Fruit fly (Drosophila melanogaster): ENCODE results near the gene CG9286.

dm6 chr3R:13771195-13771594 is 9.6 kb upstream of the CG9286 start, which contains the start of gene CG9297:
- no peak for TF ChIP-seq dac (GFP tag; optimal IDR thresholded peaks at IDR 0.05)
- no peak for TF ChIP-seq CG10631 (GFP tag; optimal IDR thresholded peaks at IDR 0.05)
- no peak for TF ChIP-seq CG16779 (tag; optimal IDR thresholded peaks at IDR 0.05)
- TF ChIP-seq CG32006 (GFP tag; optimal IDR thresholded peaks at IDR 0.05) = no peak
